Fruit fly (Drosophila melanogaster) whole organism, wandering third instar larva: Measurements from ENCODE around the gene CG8508.

Experiments used
- HLH106 ChIP-seq: fragments of 200-800 bp; optimal IDR thresholded peaks from 3 replicates; lab custom pipeline; 2019; ENCODE audit warnings: missing biosample characterization, mild to moderate bottlenecking, missing genetic modification characterization, moderate library complexity
- Hr78 ChIP-seq: fragments of >200 bp; optimal IDR thresholded peaks from 2 replicates; lab custom pipeline; 2017; ENCODE audit warnings: missing biosample characterization, missing genetic modification characterization
- Jra ChIP-seq: sonication (Bioruptor generic); optimal IDR thresholded peaks from 2 replicates; lab custom pipeline; 2016; ENCODE audit warnings: missing biosample characterization, missing genetic modification characterization
- Myc ChIP-seq: fragments of >200 bp; optimal IDR thresholded peaks from 2 replicates; lab custom pipeline; 2017
- fru ChIP-seq: fragments of 200-800 bp; sonication (Bioruptor generic); optimal IDR thresholded peaks from 3 replicates; lab custom pipeline; 2016; ENCODE audit warnings: missing biosample characterization, mild to moderate bottlenecking, missing genetic modification characterization
- h ChIP-seq: fragments of 200-800 bp; sonication (Bioruptor generic); optimal IDR thresholded peaks from 3 replicates; lab custom pipeline; 2016; ENCODE audit warnings: missing biosample characterization, mild to moderate bottlenecking, missing genetic modification characterization
- jim ChIP-seq: fragments of 175-275, 200-325 bp; sonication (Bioruptor generic); optimal IDR thresholded peaks from 2 replicates; lab custom pipeline; 2016; ENCODE audit warnings: missing biosample characterization, mild to moderate bottlenecking, missing genetic modification characterization
- lola ChIP-seq: fragments of >200 bp; optimal IDR thresholded peaks from 2 replicates; lab custom pipeline; 2017; ENCODE audit warnings: missing biosample characterization, missing genetic modification characterization
- psq ChIP-seq: fragments of 200-800 bp; sonication (Bioruptor generic); optimal IDR thresholded peaks from 3 replicates; lab custom pipeline; 2017; ENCODE audit warnings: missing biosample characterization, mild to moderate bottlenecking, missing genetic modification characterization, moderate library complexity
- rgr ChIP-seq: fragments of 200-800 bp; sonication (Bioruptor generic); optimal IDR thresholded peaks from 3 replicates; lab custom pipeline; 2016; ENCODE audit warnings: missing biosample characterization, mild to moderate bottlenecking, missing genetic modification characterization

DNA sequence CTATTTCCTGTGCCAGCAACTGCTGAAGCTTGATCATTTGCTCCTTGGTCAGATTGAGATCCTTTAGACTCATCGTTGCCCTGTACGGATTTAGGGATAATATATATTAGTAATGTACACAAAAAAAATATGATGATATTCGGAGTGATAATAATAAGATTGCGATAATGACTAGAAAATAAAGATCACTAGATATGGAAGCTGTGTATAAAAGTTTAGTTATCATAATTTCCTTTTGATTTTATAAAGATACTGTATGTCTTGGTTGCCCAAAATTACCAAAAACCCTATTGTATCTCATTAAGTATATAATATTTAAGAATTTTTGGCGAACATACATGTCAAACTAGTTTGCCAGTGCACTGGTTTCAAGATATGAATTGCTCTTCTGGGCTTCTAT, at the start of gene CG8508:
- no peak for TF ChIP-seq lola (GFP tag; lab: Kevin White, UChicago)
- no peak for TF ChIP-seq h (GFP tag; lab: Kevin White, UChicago)
- no peak for TF ChIP-seq psq (GFP tag; lab: Kevin White, UChicago)
- TF ChIP-seq Hr78 (GFP tag; lab: Kevin White, UChicago) = no peak
- TF ChIP-seq Myc = no peak
- TF ChIP-seq HLH106 = no peak
- no peak for TF ChIP-seq fru (GFP tag; lab: Kevin White, UChicago)
- no peak for TF ChIP-seq Jra (GFP tag; lab: Kevin White, UChicago)
- no peak for TF ChIP-seq jim (GFP tag; lab: Kevin White, UChicago)
- no peak for TF ChIP-seq rgr (GFP tag; lab: Kevin White, UChicago)
